Worm (Caenorhabditis elegans): ENCODE measurements around the gene T04C12.1.

DNA sequence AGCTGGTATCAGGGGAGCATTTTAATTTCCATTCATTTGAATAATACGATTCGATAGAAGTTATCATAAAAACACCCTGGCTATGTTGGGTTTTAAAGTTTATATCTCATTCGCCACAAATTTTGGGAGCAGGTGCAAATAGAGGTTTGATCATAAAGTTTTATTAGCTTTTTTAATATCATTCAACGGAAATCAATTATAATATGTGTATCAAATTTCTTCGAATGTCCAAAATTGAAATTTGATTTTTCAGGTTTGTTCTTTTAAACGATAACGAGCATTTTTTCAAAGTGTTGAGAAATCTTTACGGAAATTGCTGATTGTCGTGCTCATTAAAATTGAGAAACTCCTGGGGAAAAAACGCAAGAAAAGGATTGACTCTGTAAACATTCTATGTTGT is 10.4 kb downstream of the T04C12.1 start, which contains the start of gene srh-74:
- TF ChIP-seq dpl-1 (GFP tag; optimal IDR thresholded peaks at IDR 0.05) (no peak), dpff-1 (tag; optimal IDR thresholded peaks at IDR 0.05) (no peak), unc-62 (GFP tag; optimal IDR thresholded peaks at IDR 0.05) (no peak), ceh-91 (GFP tag; IDR thresholded peaks at IDR 0.05) (no peak), ceh-100 (GFP tag; IDR thresholded peaks at IDR 0.05) (no peak)

Data from whole organism, young adult.